Worm (Caenorhabditis elegans): ENCODE results near the gene srj-52.
A peak's percentile ranks its signal among the peaks of the same experiment; 100 is the strongest.

srj-52 gene

ce11 chrV:730216-730615 is 34.4 kb upstream of the srj-52 start (continued):
- TF ChIP-seq hlh-12 (tag; optimal IDR thresholded peaks at IDR 0.05) (no peak), ztf-26 (tag; optimal IDR thresholded peaks at IDR 0.05) (peak; percentile 20), F33H1.4 (GFP tag; IDR thresholded peaks at IDR 0.05) (no peak), efl-1 (GFP tag; optimal IDR thresholded peaks at IDR 0.05) (no peak), let-526 (GFP tag; IDR thresholded peaks at IDR 0.05) (peak; percentile 27), B0261.1 (tag; optimal IDR thresholded peaks at IDR 0.05) (no peak), madf-6 (GFP tag; IDR thresholded peaks at IDR 0.05) (no peak), ztf-28 (GFP tag; IDR thresholded peaks at IDR 0.05) (no peak), ets-4 (GFP tag; optimal IDR thresholded peaks at IDR 0.05) (no peak), K11D2.4 (GFP tag; IDR thresholded peaks at IDR 0.05) (peak; percentile 45; the same call in 1 of the 2 replicates), F39B2.1 (GFP tag; IDR thresholded peaks at IDR 0.05) (no peak), C06A6.2 (GFP tag; conservative IDR thresholded peaks at IDR 0.05) (no peak; the same call in 1 of the 2 replicates), nhr-27 (tag; optimal IDR thresholded peaks at IDR 0.05) (no peak), ceh-27 (GFP tag; optimal IDR thresholded peaks at IDR 0.05) (no peak), rec-8 (tag; optimal IDR thresholded peaks at IDR 0.05) (no peak), F57C9.4 (tag; optimal IDR thresholded peaks at IDR 0.05) (no peak), gei-17 (GFP tag; optimal IDR thresholded peaks at IDR 0.05) (no peak), cebp-2 (GFP tag; IDR thresholded peaks at IDR 0.05) (no peak), dpff-1 (tag; optimal IDR thresholded peaks at IDR 0.05) (no peak), F10E7.11 (tag; optimal IDR thresholded peaks at IDR 0.05) (no peak), snpc-1.1 (tag; optimal IDR thresholded peaks at IDR 0.05; ENCODE audit: insufficient read depth) (no peak), dpl-1 (GFP tag; optimal IDR thresholded peaks at IDR 0.05) (no peak), tbx-9 (tag; optimal IDR thresholded peaks at IDR 0.05; ENCODE audit: borderline replicate concordance) (no peak), ztf-18 (tag; optimal IDR thresholded peaks at IDR 0.05) (no peak), C17E4.6 (GFP tag; IDR thresholded peaks at IDR 0.05) (no peak), hmg-1.2 (GFP tag; IDR thresholded peaks at IDR 0.05) (peak; percentile 27; the same call in 1 of the 2 replicates), snpc-1.3 (tag; optimal IDR thresholded peaks at IDR 0.05; ENCODE audit: insufficient read depth) (no peak), atf-7 (tag; optimal IDR thresholded peaks at IDR 0.05) (no peak), lin-40 (tag; optimal IDR thresholded peaks at IDR 0.05) (peak; percentile 47), lin-35 (GFP tag; optimal IDR thresholded peaks at IDR 0.05) (no peak), T07F8.4 (tag; optimal IDR thresholded peaks at IDR 0.05) (no peak), attf-6 (GFP tag; IDR thresholded peaks at IDR 0.05) (no peak)

- no peak for TF ChIP-seq lin-54 (GFP tag; optimal IDR thresholded peaks at IDR 0.05)
- TF ChIP-seq Y95B8A.8 (GFP tag; IDR thresholded peaks at IDR 0.05): 0 out of 2 replicates have a peak, but pooled peaks have one; percentile 27
- TF ChIP-seq tbx-9 (tag; optimal IDR thresholded peaks at IDR 0.05; ENCODE audit: borderline replicate concordance): no peak
- TF ChIP-seq ama-1 (optimal IDR thresholded peaks at IDR 0.05): peak; percentile 85
- TF ChIP-seq ama-1 (GFP tag; optimal IDR thresholded peaks at IDR 0.05): no peak
- no peak for TF ChIP-seq ceh-40 (GFP tag; IDR thresholded peaks at IDR 0.05)
- TF ChIP-seq repo-1 (tag; optimal IDR thresholded peaks at IDR 0.05): peak; percentile 64
- TF ChIP-seq egrh-3 (GFP tag; IDR thresholded peaks at IDR 0.05): no peak
- no peak for TF ChIP-seq F33H1.4 (GFP tag; IDR thresholded peaks at IDR 0.05)
- peak in 1 of 2 experiments; percentile 18 for TF ChIP-seq let-607 (tag; optimal IDR thresholded peaks at IDR 0.05)
- TF ChIP-seq K12H6.12 (tag; optimal IDR thresholded peaks at IDR 0.05): peak; percentile 32
- peak; percentile 54 for TF ChIP-seq tlf-1 (GFP tag; optimal IDR thresholded peaks at IDR 0.05)
- TF ChIP-seq snpc-1.3 (tag; optimal IDR thresholded peaks at IDR 0.05; ENCODE audit: insufficient read depth): no peak
- no peak for TF ChIP-seq ccch-3 (GFP tag; optimal IDR thresholded peaks at IDR 0.05)
- TF ChIP-seq hsf-1 (GFP tag; IDR thresholded peaks at IDR 0.05): no peak
- TF ChIP-seq xnd-1 (tag; optimal IDR thresholded peaks at IDR 0.05): no peak
- peak; percentile 67 for TF ChIP-seq somi-1 (GFP tag; optimal IDR thresholded peaks at IDR 0.05)
- TF ChIP-seq let-526 (GFP tag; IDR thresholded peaks at IDR 0.05): peak; percentile 40; the same call in 1 of the 2 replicates
- no peak for TF ChIP-seq ztf-25 (GFP tag; IDR thresholded peaks at IDR 0.05)
- peak; percentile 23 for TF ChIP-seq nhr-80 (tag; optimal IDR thresholded peaks at IDR 0.05)
- TF ChIP-seq ztf-26 (tag; optimal IDR thresholded peaks at IDR 0.05): peak; percentile 16
These were observed 33.1 kb upstream of the srj-52 start for ce11 chrV:728822-729493.

Measured in whole organism, young adult.